Fruit fly (Drosophila melanogaster) whole organism, embryonic: ENCODE measurements around the gene Nup107.
A peak's percentile ranks its signal among the peaks of the same experiment; 100 is the strongest.

Source experiments
- Abd-B ChIP-seq: fragments of 200-800 bp; sonication (Bioruptor generic); optimal IDR thresholded peaks from 2 replicates; lab custom pipeline; 2018; ENCODE audit warnings: missing biosample characterization, mild to moderate bottlenecking, missing genetic modification characterization, moderate library complexity
- Atf3 ChIP-seq: fragments of 200-800 bp; sonication (Bioruptor generic); optimal IDR thresholded peaks from 3 replicates; lab custom pipeline; 2016; ENCODE audit warnings: missing biosample characterization, missing genetic modification characterization
- C15 ChIP-seq: fragments of 200-800 bp; sonication (Bioruptor generic); IDR thresholded peaks from 3 replicates; pipeline ENCODE4 v1.3.6; 2022; ENCODE audit warnings: missing biosample characterization, missing genetic modification characterization
- CG10147 ChIP-seq: fragments of 200-800 bp; sonication (Bioruptor generic); optimal IDR thresholded peaks from 2 replicates; lab custom pipeline; 2019; ENCODE audit warnings: missing biosample characterization, mild to moderate bottlenecking, missing genetic modification characterization, moderate library complexity
- CG11723 ChIP-seq: fragments of 200-800 bp; sonication (Bioruptor generic); optimal IDR thresholded peaks from 2 replicates; lab custom pipeline; 2017; ENCODE audit warnings: missing biosample characterization, mild to moderate bottlenecking, missing genetic modification characterization
- CG12104 ChIP-seq: fragments of 200-800 bp; sonication (Bioruptor generic); optimal IDR thresholded peaks from 3 replicates; lab custom pipeline; 2016; ENCODE audit warnings: missing biosample characterization, missing genetic modification characterization
- CG12236 ChIP-seq: fragments of 200-800 bp; sonication (Bioruptor generic); optimal IDR thresholded peaks from 2 replicates; lab custom pipeline; 2016; ENCODE audit warnings: missing biosample characterization, missing genetic modification characterization
- CG12744 ChIP-seq: fragments of 200-800 bp; sonication (Bioruptor generic); optimal IDR thresholded peaks from 2 replicates; lab custom pipeline; 2016; ENCODE audit warnings: missing biosample characterization, missing genetic modification characterization
- CG13894 ChIP-seq: fragments of 200-800 bp; sonication (Bioruptor generic); optimal IDR thresholded peaks from 3 replicates; lab custom pipeline; 2018; ENCODE audit warnings: missing biosample characterization, mild to moderate bottlenecking, missing genetic modification characterization, moderate library complexity
- CG15479 ChIP-seq: fragments of 200-800 bp; sonication (Bioruptor generic); optimal IDR thresholded peaks from 3 replicates; lab custom pipeline; 2019; ENCODE audit warnings: missing biosample characterization, mild to moderate bottlenecking, missing genetic modification characterization, moderate library complexity
- CG16815 ChIP-seq: fragments of 200-800 bp; sonication (Bioruptor generic); optimal IDR thresholded peaks from 3 replicates; lab custom pipeline; 2017; ENCODE audit warnings: missing biosample characterization, mild to moderate bottlenecking, missing genetic modification characterization
- CG2116 ChIP-seq: fragments of 200-800 bp; sonication (Bioruptor generic); optimal IDR thresholded peaks from 3 replicates; lab custom pipeline; 2018; ENCODE audit warnings: missing biosample characterization, mild to moderate bottlenecking, missing genetic modification characterization
- CG3065 ChIP-seq: fragments of 200-800 bp; sonication (Bioruptor generic); optimal IDR thresholded peaks from 2 replicates; lab custom pipeline; 2016; ENCODE audit warnings: missing biosample characterization, missing genetic modification characterization
- CG32532 ChIP-seq: fragments of 200-800 bp; sonication (Bioruptor generic); IDR thresholded peaks from 2 replicates; pipeline ENCODE4 v1.3.6; 2022; ENCODE audit warnings: missing biosample characterization, missing genetic modification characterization
- CG34224 ChIP-seq: fragments of 200-800 bp; sonication (Bioruptor generic); IDR thresholded peaks from 3 replicates; pipeline ENCODE4 v1.3.6; 2022; ENCODE audit warnings: missing biosample characterization, missing genetic modification characterization; ENCODE audit not compliant: partially characterized antibody
- CG34422 ChIP-seq: fragments of 200-800 bp; sonication (Bioruptor generic); IDR thresholded peaks from 3 replicates; pipeline ENCODE4 v1.3.6; 2022; ENCODE audit warnings: missing biosample characterization, missing genetic modification characterization
- CG42726 ChIP-seq: fragments of 200-800 bp; sonication (Bioruptor generic); IDR thresholded peaks from 2 replicates; pipeline ENCODE4 v1.3.6; 2022; ENCODE audit warnings: missing biosample characterization, missing genetic modification characterization; ENCODE audit not compliant: partially characterized antibody
- CG4328 ChIP-seq: fragments of 200-800 bp; sonication (Bioruptor generic); optimal IDR thresholded peaks from 3 replicates; lab custom pipeline; 2017; ENCODE audit warnings: missing biosample characterization, missing genetic modification reagents, missing genetic modification characterization
- CG5245 ChIP-seq: fragments of 200-800 bp; sonication (Bioruptor generic); optimal IDR thresholded peaks from 3 replicates; lab custom pipeline; 2016; ENCODE audit warnings: missing biosample characterization, missing genetic modification characterization
- CG7987 ChIP-seq: fragments of 200-800 bp; sonication (Bioruptor generic); optimal IDR thresholded peaks from 2 replicates; lab custom pipeline; 2018; ENCODE audit warnings: missing biosample characterization, mild to moderate bottlenecking, missing genetic modification characterization, moderate library complexity
- CG9727 ChIP-seq: fragments of 200-800 bp; sonication (Bioruptor generic); optimal IDR thresholded peaks from 3 replicates; lab custom pipeline; 2017; ENCODE audit warnings: missing biosample characterization, mild to moderate bottlenecking, missing genetic modification characterization
- D ChIP-seq, 2 experiments: fragments of 200-800 bp in 1 of 2; fragments of >200 bp in 1 of 2; sonication (Bioruptor generic) in 1 of 2; optimal IDR thresholded peaks; 2 replicates in 1 of 2; 3 replicates in 1 of 2; lab custom pipeline; 2017; ENCODE audit warnings: mild to moderate bottlenecking in 1 of 2, missing biosample characterization in 1 of 2, missing genetic modification characterization in 1 of 2, missing genetic modification reagents in 1 of 2
- D19A ChIP-seq: fragments of 200-800 bp; optimal IDR thresholded peaks from 3 replicates; lab custom pipeline; 2019; ENCODE audit warnings: missing biosample characterization, mild to moderate bottlenecking, missing genetic modification characterization, moderate library complexity
- Dip2 ChIP-seq: fragments of 200-800 bp; sonication (Bioruptor generic); IDR thresholded peaks from 2 replicates; pipeline ENCODE4 v1.3.6; 2022; ENCODE audit warnings: missing biosample characterization, missing genetic modification characterization
- Fer2 ChIP-seq: fragments of 200-800 bp; sonication (Bioruptor generic); optimal IDR thresholded peaks from 2 replicates; lab custom pipeline; 2018; ENCODE audit warnings: missing biosample characterization, mild to moderate bottlenecking, missing genetic modification characterization, moderate library complexity
- Hr51 ChIP-seq, 2 experiments: fragments of 200-800 bp; sonication (Bioruptor generic); optimal IDR thresholded peaks; 2 replicates in 1 of 2; 3 replicates in 1 of 2; lab custom pipeline; 2016 to 2018; ENCODE audit warnings: missing biosample characterization in 2 of 2, missing genetic modification characterization in 2 of 2, mild to moderate bottlenecking in 1 of 2, moderate library complexity in 1 of 2
- Hsf ChIP-seq: fragments of 200-800 bp; sonication (Bioruptor generic); optimal IDR thresholded peaks from 3 replicates; lab custom pipeline; 2016; ENCODE audit warnings: missing biosample characterization, missing genetic modification characterization
- Max ChIP-seq: fragments of 200-800 bp; sonication (Bioruptor generic); optimal IDR thresholded peaks from 2 replicates; lab custom pipeline; 2016; ENCODE audit warnings: missing biosample characterization, mild to moderate bottlenecking, missing genetic modification characterization
- Med ChIP-seq: fragments of 200-800 bp; sonication (Bioruptor generic); peaks from one replicate; lab custom pipeline; 2016; ENCODE audit warnings: missing biosample characterization, missing genetic modification characterization, mild to moderate bottlenecking, inconsistent platforms, moderate library complexity
- Nf-YB ChIP-seq: fragments of 200-800 bp; sonication (Bioruptor generic); optimal IDR thresholded peaks from 3 replicates; lab custom pipeline; 2019; ENCODE audit warnings: missing biosample characterization, mild to moderate bottlenecking, missing genetic modification characterization, moderate library complexity
- Nf-YC ChIP-seq: fragments of 200-800 bp; optimal IDR thresholded peaks from 3 replicates; lab custom pipeline; 2019; ENCODE audit warnings: missing biosample characterization, mild to moderate bottlenecking, missing genetic modification characterization, moderate library complexity
- ap ChIP-seq: fragments of 200-800 bp; sonication (Bioruptor generic); IDR thresholded peaks from 2 replicates; pipeline ENCODE4 v1.3.6; 2022; ENCODE audit warnings: missing biosample characterization, missing genetic modification characterization
- ara ChIP-seq: fragments of 200-800 bp; sonication (Bioruptor generic); IDR thresholded peaks from 2 replicates; pipeline ENCODE4 v1.3.6; 2022; ENCODE audit warnings: missing biosample characterization, missing genetic modification characterization
- btn ChIP-seq: fragments of 200-800 bp; sonication (Bioruptor generic); optimal IDR thresholded peaks from 2 replicates; lab custom pipeline; 2016; ENCODE audit warnings: missing biosample characterization, missing genetic modification characterization
- ci ChIP-seq: fragments of 200-800 bp; sonication (Bioruptor generic); IDR thresholded peaks from 3 replicates; pipeline ENCODE4 v1.3.6; 2022; ENCODE audit warnings: missing biosample characterization, missing genetic modification characterization
- crc ChIP-seq: fragments of 200-800 bp; sonication (Bioruptor generic); optimal IDR thresholded peaks from 2 replicates; lab custom pipeline; 2016; ENCODE audit warnings: missing biosample characterization, missing genetic modification characterization
- cwo ChIP-seq: fragments of 200-800 bp; sonication (Bioruptor generic); optimal IDR thresholded peaks from 3 replicates; lab custom pipeline; 2017; ENCODE audit warnings: missing biosample characterization, missing genetic modification characterization, mild to moderate bottlenecking, moderate library complexity, missing genetic modification reagents
- danr ChIP-seq: fragments of 200-800 bp; sonication (Bioruptor generic); IDR thresholded peaks from 2 replicates; pipeline ENCODE4 v1.3.6; 2022; ENCODE audit warnings: missing biosample characterization, missing genetic modification characterization
- ems ChIP-seq: fragments of 200-800 bp; sonication (Bioruptor generic); optimal IDR thresholded peaks from 3 replicates; lab custom pipeline; 2016; ENCODE audit warnings: missing biosample characterization, missing genetic modification characterization
- eve ChIP-seq, 2 experiments: fragments of >200 bp; optimal IDR thresholded peaks; 2 replicates each; lab custom pipeline; 2017; ENCODE audit warnings: missing biosample characterization in 2 of 2, missing genetic modification characterization in 2 of 2
- ftz-f1 ChIP-seq: fragments of 200-800 bp; sonication (Bioruptor generic); optimal IDR thresholded peaks from 2 replicates; lab custom pipeline; 2016; ENCODE audit warnings: missing biosample characterization, missing genetic modification characterization
- jigr1 ChIP-seq: fragments of 200-800 bp; sonication (Bioruptor generic); IDR thresholded peaks from 3 replicates; pipeline ENCODE4 v1.3.6; 2022; ENCODE audit warnings: missing biosample characterization, missing genetic modification characterization
- jumu ChIP-seq: fragments of 200-800 bp; sonication (Bioruptor generic); optimal IDR thresholded peaks from 3 replicates; lab custom pipeline; 2016; ENCODE audit warnings: missing biosample characterization, missing genetic modification characterization
- nerfin-1 ChIP-seq: fragments of 200-800 bp; sonication (Bioruptor generic); optimal IDR thresholded peaks from 3 replicates; lab custom pipeline; 2019; ENCODE audit warnings: missing biosample characterization, mild to moderate bottlenecking, missing genetic modification characterization, moderate library complexity
- pita ChIP-seq: fragments of 200-800 bp; sonication (Bioruptor generic); optimal IDR thresholded peaks from 2 replicates; lab custom pipeline; 2017; ENCODE audit warnings: missing biosample characterization, mild to moderate bottlenecking, missing genetic modification characterization
- rib ChIP-seq: fragments of 200-800 bp; sonication (Bioruptor generic); IDR thresholded peaks from 2 replicates; pipeline ENCODE4 v1.3.6; 2022; ENCODE audit warnings: missing biosample characterization, missing genetic modification characterization
- sd ChIP-seq: fragments of 200-800 bp; sonication (Bioruptor generic); optimal IDR thresholded peaks from 3 replicates; lab custom pipeline; 2018; ENCODE audit warnings: missing biosample characterization, mild to moderate bottlenecking, missing genetic modification characterization, moderate library complexity
- shn ChIP-seq: fragments of 200-800 bp; sonication (Bioruptor generic); optimal IDR thresholded peaks from 3 replicates; lab custom pipeline; 2016; ENCODE audit warnings: missing biosample characterization, missing genetic modification characterization
- sima ChIP-seq: fragments of 200-800 bp; sonication (Bioruptor generic); optimal IDR thresholded peaks from 2 replicates; lab custom pipeline; 2016; ENCODE audit warnings: missing biosample characterization, missing genetic modification characterization
- sna ChIP-seq: fragments of 200-800 bp; sonication (Bioruptor generic); IDR thresholded peaks from 2 replicates; pipeline ENCODE4 v1.3.6; 2022; ENCODE audit warnings: missing biosample characterization, missing genetic modification characterization; ENCODE audit not compliant: partially characterized antibody
- ttk ChIP-seq: fragments of 200-800 bp; sonication (Bioruptor generic); IDR thresholded peaks from 2 replicates; pipeline ENCODE4 v2.1.2; 2022; ENCODE audit warnings: missing biosample characterization, missing genetic modification characterization

Gene Nup107

DNA sequence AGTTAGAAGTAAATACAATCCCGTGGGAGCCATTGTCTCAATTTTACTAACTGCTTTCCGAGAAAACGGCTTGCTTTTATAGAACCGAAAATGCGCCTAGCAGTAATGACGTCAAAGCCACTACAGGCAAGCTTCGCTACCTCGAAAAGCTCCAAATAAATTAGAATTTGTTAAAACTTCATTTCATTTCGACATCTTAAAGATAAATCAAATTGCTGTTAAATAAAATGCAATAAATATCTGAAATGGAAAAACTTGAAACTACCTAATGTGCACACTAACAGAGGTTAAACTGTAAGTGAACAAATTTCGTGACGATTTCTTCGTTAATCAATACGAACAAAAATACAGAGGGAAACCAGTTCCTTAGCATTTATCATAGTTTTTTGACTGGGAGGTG lies 37.9 kb downstream of the Nup107 start, which contains the start of gene CG7300 (continued):
- TF ChIP-seq CG10147 (GFP tag; lab: Kevin White, UChicago) (peak; percentile 76), D19A (tag; lab: Kevin White, UChicago) (no peak), CG34224 (no peak), CG16815 (GFP tag; lab: Kevin White, UChicago) (peak; percentile 15), CG32532 (peak; percentile 84), rib (GFP tag; lab: Robert Waterston, UW) (no peak), CG9727 (GFP tag; lab: Kevin White, UChicago) (peak; percentile 17), CG11723 (GFP tag; lab: Kevin White, UChicago) (no peak), CG42726 (no peak), ara (GFP tag; lab: Robert Waterston, UW) (peak; percentile 70; the same call in 1 of the 2 replicates), nerfin-1 (tag; lab: Kevin White, UChicago) (no peak), CG13894 (no peak), CG5245 (GFP tag; lab: Kevin White, UChicago) (no peak), Max (GFP tag; lab: Kevin White, UChicago) (peak; percentile 16), sd (tag; lab: Kevin White, UChicago) (no peak), danr (GFP tag; lab: Robert Waterston, UW) (no peak), sna (no peak), CG7987 (no peak), btn (GFP tag; lab: Kevin White, UChicago) (no peak), sima (GFP tag; lab: Kevin White, UChicago) (no peak), CG4328 (GFP tag; lab: Kevin White, UChicago) (no peak), Abd-B (GFP tag; lab: Kevin White, UChicago) (peak; percentile 20), ci (GFP tag; lab: Robert Waterston, UW) (peak; percentile 69; the same call in 1 of the 3 replicates), CG2116 (no peak), cwo (GFP tag; lab: Kevin White, UChicago) (peak; percentile 48), ems (GFP tag; lab: Kevin White, UChicago) (peak; percentile 29), C15 (GFP tag; lab: Robert Waterston, UW) (0 out of 3 replicates have a peak, but pooled peaks have one; percentile 31), Hsf (GFP tag; lab: Kevin White, UChicago) (peak; percentile 45), Nf-YB (GFP tag; lab: Kevin White, UChicago) (peak; percentile 5), jumu (GFP tag; lab: Kevin White, UChicago) (no peak), ftz-f1 (GFP tag; lab: Kevin White, UChicago) (no peak), D (optimal IDR thresholded peaks at IDR 0.05; lab: Kevin White, UChicago) (no peak), D (GFP tag; optimal IDR thresholded peaks at IDR 0.05; lab: Kevin White, UChicago) (peak; percentile 0), Fer2 (no peak), CG3065 (GFP tag; lab: Kevin White, UChicago) (no peak), crc (GFP tag; lab: Kevin White, UChicago) (no peak), CG12236 (GFP tag; lab: Kevin White, UChicago) (no peak), shn (GFP tag; lab: Kevin White, UChicago) (no peak), CG12744 (GFP tag; lab: Kevin White, UChicago) (no peak), Atf3 (GFP tag; lab: Kevin White, UChicago) (peak; percentile 1), eve (GFP tag; optimal IDR thresholded peaks at IDR 0.05; lab: Kevin White, UChicago) (no peak), Nf-YC (tag; lab: Kevin White, UChicago) (no peak), ap (GFP tag; lab: Robert Waterston, UW) (no peak), pita (GFP tag; lab: Kevin White, UChicago) (no peak), Dip2 (GFP tag; lab: Robert Waterston, UW) (no peak), ttk (GFP tag; lab: Robert Waterston, UW) (no peak; the same call in 1 of the 2 replicates), Med (peak; percentile 93), jigr1 (GFP tag; lab: Robert Waterston, UW) (no peak), CG34422 (GFP tag; lab: Robert Waterston, UW) (no peak), Hr51 (GFP tag; optimal IDR thresholded peaks at IDR 0.05; lab: Kevin White, UChicago) (peak; percentile 6 to 40), CG15479 (GFP tag; lab: Kevin White, UChicago) (no peak), CG12104 (no peak)
